Fruit fly (Drosophila melanogaster) whole organism: ENCODE results near the gene CG33296.

Source experiments
- CG8478 ChIP-seq: fragments of >200 bp; optimal IDR thresholded peaks from 2 replicates; lab custom pipeline; 2018; ENCODE audit warnings: inconsistent platforms
- pan ChIP-seq: fragments of >200 bp; optimal IDR thresholded peaks from 2 replicates; lab custom pipeline; 2017
- psq ChIP-seq: fragments of >200 bp; optimal IDR thresholded peaks from 2 replicates; lab custom pipeline; 2017
- usp ChIP-seq: fragments of >200 bp; optimal IDR thresholded peaks from 2 replicates; lab custom pipeline; 2017; ENCODE audit warnings: missing biosample characterization, missing genetic modification characterization, mixed read lengths

DNA sequence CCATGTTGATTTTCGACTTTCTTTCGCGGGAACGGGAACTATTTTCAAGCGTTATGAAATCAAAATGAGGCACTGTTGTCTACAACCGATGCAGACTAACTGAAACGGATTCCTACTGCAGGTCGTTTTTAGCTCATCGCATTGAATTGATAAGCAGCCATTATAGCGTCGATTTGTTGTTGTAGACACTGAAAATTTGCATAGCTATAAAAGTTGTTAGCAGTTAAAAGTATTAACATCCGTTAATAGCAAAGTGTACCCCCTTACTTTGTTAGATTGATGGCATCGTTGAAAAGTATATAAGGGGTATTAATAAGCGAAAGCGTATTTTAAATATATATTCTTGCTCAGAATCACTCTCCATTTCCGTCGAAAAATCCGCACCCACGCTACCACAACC is 2.9 kb upstream of the CG33296 start, which contains the start of gene CG13793:
- TF ChIP-seq CG8478 (lab: Kevin White, UChicago) = no peak
- TF ChIP-seq usp (GFP tag; lab: Kevin White, UChicago) = no peak
- no peak for TF ChIP-seq psq (lab: Kevin White, UChicago)
- no peak for TF ChIP-seq pan
